Fruit fly (Drosophila melanogaster) whole organism, embryonic: Measurements from ENCODE around the gene Rab3GAP1.

Source experiments
- Atf-2 ChIP-seq: fragments of 200-800 bp; sonication (Bioruptor generic); optimal IDR thresholded peaks from 2 replicates; lab custom pipeline; 2016; ENCODE audit warnings: missing biosample characterization, missing genetic modification characterization
- CG10147 ChIP-seq: fragments of 200-800 bp; sonication (Bioruptor generic); optimal IDR thresholded peaks from 2 replicates; lab custom pipeline; 2019; ENCODE audit warnings: missing biosample characterization, mild to moderate bottlenecking, missing genetic modification characterization, moderate library complexity
- CG10267 ChIP-seq: fragments of 200-800 bp; sonication (Bioruptor generic); optimal IDR thresholded peaks from 2 replicates; lab custom pipeline; 2018; ENCODE audit warnings: missing biosample characterization, mild to moderate bottlenecking, missing genetic modification characterization, moderate library complexity
- CG10366 ChIP-seq: fragments of 200-800 bp; sonication (Bioruptor generic); IDR thresholded peaks from 2 replicates; pipeline ENCODE4 v1.3.6; 2022; ENCODE audit warnings: missing biosample characterization, missing genetic modification characterization
- CG11696 ChIP-seq: fragments of 200-800 bp; sonication (Bioruptor generic); IDR thresholded peaks from 2 replicates; pipeline ENCODE4 v1.3.6; 2022; ENCODE audit warnings: missing biosample characterization, missing genetic modification characterization
- CG12299 ChIP-seq: fragments of 200-800 bp; sonication (Bioruptor generic); optimal IDR thresholded peaks from 2 replicates; lab custom pipeline; 2018; ENCODE audit warnings: missing biosample characterization, mild to moderate bottlenecking, missing genetic modification characterization
- CG12391 ChIP-seq: fragments of 200-800 bp; sonication (Bioruptor generic); optimal IDR thresholded peaks from 3 replicates; lab custom pipeline; 2018; ENCODE audit warnings: missing biosample characterization, mild to moderate bottlenecking, missing genetic modification characterization, moderate library complexity
- CG13424 ChIP-seq: fragments of 200-800 bp; sonication (Bioruptor generic); optimal IDR thresholded peaks from 2 replicates; lab custom pipeline; 2019; ENCODE audit warnings: missing biosample characterization, mild to moderate bottlenecking, missing genetic modification characterization, moderate library complexity
- CG13775 ChIP-seq: fragments of 200-800 bp; sonication (Bioruptor generic); optimal IDR thresholded peaks from 3 replicates; lab custom pipeline; 2017; ENCODE audit warnings: missing biosample characterization, mild to moderate bottlenecking, missing genetic modification characterization
- CG14014 ChIP-seq: fragments of 200-800 bp; sonication (Bioruptor generic); IDR thresholded peaks from 2 replicates; pipeline ENCODE4 v1.3.6; 2022; ENCODE audit warnings: missing biosample characterization, missing genetic modification characterization
- CG15479 ChIP-seq: fragments of 200-800 bp; sonication (Bioruptor generic); optimal IDR thresholded peaks from 3 replicates; lab custom pipeline; 2019; ENCODE audit warnings: missing biosample characterization, mild to moderate bottlenecking, missing genetic modification characterization, moderate library complexity
- CG16779 ChIP-seq: fragments of 200-800 bp; sonication (Bioruptor generic); IDR thresholded peaks from 2 replicates; pipeline ENCODE4 v1.3.6; 2022; ENCODE audit warnings: missing biosample characterization, missing genetic modification characterization
- CG17186 ChIP-seq: fragments of 200-800 bp; sonication (Bioruptor generic); optimal IDR thresholded peaks from 3 replicates; lab custom pipeline; 2017; ENCODE audit warnings: missing biosample characterization, missing genetic modification reagents, missing genetic modification characterization
- CG18476 ChIP-seq: fragments of 200-800 bp; sonication (Bioruptor generic); optimal IDR thresholded peaks from 2 replicates; lab custom pipeline; 2016; ENCODE audit warnings: missing biosample characterization, mild to moderate bottlenecking, missing genetic modification characterization
- CG18764 ChIP-seq: fragments of 200-800 bp; sonication (Bioruptor generic); optimal IDR thresholded peaks from 3 replicates; lab custom pipeline; 2016; ENCODE audit warnings: missing biosample characterization, missing genetic modification characterization
- CG2120 ChIP-seq: fragments of 200-800 bp; sonication (Bioruptor generic); optimal IDR thresholded peaks from 3 replicates; lab custom pipeline; 2016; ENCODE audit warnings: missing biosample characterization, missing genetic modification characterization
- CG3065 ChIP-seq: fragments of 200-800 bp; sonication (Bioruptor generic); optimal IDR thresholded peaks from 2 replicates; lab custom pipeline; 2016; ENCODE audit warnings: missing biosample characterization, missing genetic modification characterization
- CG4360 ChIP-seq: fragments of 200-800 bp; sonication (Bioruptor generic); IDR thresholded peaks from 2 replicates; pipeline ENCODE4 v1.3.6; 2022; ENCODE audit warnings: missing biosample characterization, missing genetic modification characterization
- CG8290 ChIP-seq, 3 experiments: fragments of 200-800 bp; sonication (Bioruptor generic); optimal IDR thresholded peaks; 2 replicates each; lab custom pipeline; 2016 to 2019; ENCODE audit warnings: missing biosample characterization in 3 of 3, missing genetic modification characterization in 3 of 3, mild to moderate bottlenecking in 2 of 3, moderate library complexity in 1 of 3
- CG8924 ChIP-seq: fragments of 200-800 bp; optimal IDR thresholded peaks from 3 replicates; lab custom pipeline; 2019; ENCODE audit warnings: missing biosample characterization, mild to moderate bottlenecking, missing genetic modification characterization, moderate library complexity
- CG9797 ChIP-seq: fragments of 200-800 bp; sonication (Bioruptor generic); optimal IDR thresholded peaks from 3 replicates; lab custom pipeline; 2018; ENCODE audit warnings: missing biosample characterization, mild to moderate bottlenecking, missing genetic modification characterization
- CG9932 ChIP-seq: fragments of 200-800 bp; sonication (Bioruptor generic); IDR thresholded peaks from 2 replicates; pipeline ENCODE4 v1.3.6; 2022; ENCODE audit warnings: missing biosample characterization, missing genetic modification characterization
- Dad ChIP-seq: fragments of 200-800 bp; sonication (Bioruptor generic); optimal IDR thresholded peaks from 3 replicates; lab custom pipeline; 2016; ENCODE audit warnings: missing biosample characterization, missing genetic modification characterization
- Eip74EF ChIP-seq, 2 experiments: fragments of 200-800 bp in 1 of 2; fragments of >200 bp in 1 of 2; sonication (Bioruptor generic) in 1 of 2; optimal IDR thresholded peaks; 2 replicates each; lab custom pipeline; 2017 to 2019; ENCODE audit warnings: missing biosample characterization in 2 of 2, missing genetic modification characterization in 2 of 2, mild to moderate bottlenecking in 1 of 2, moderate library complexity in 1 of 2
- HLH4C ChIP-seq: fragments of 200-800 bp; sonication (Bioruptor generic); IDR thresholded peaks from 3 replicates; pipeline ENCODE4 v1.3.6; 2022; ENCODE audit warnings: missing biosample characterization, missing genetic modification characterization; ENCODE audit not compliant: partially characterized antibody
- Lpt ChIP-seq: fragments of >200 bp; optimal IDR thresholded peaks from 2 replicates; lab custom pipeline; 2018; ENCODE audit warnings: missing biosample characterization, missing genetic modification characterization
- NK7.1 ChIP-seq: fragments of 200-800 bp; sonication (Bioruptor generic); optimal IDR thresholded peaks from 3 replicates; lab custom pipeline; 2016; ENCODE audit warnings: missing biosample characterization, missing genetic modification characterization
- Usf ChIP-seq: fragments of 200-800 bp; sonication (Bioruptor generic); optimal IDR thresholded peaks from 2 replicates; lab custom pipeline; 2017; ENCODE audit warnings: missing genotype, missing biosample characterization, missing genetic modification characterization
- Xrp1 ChIP-seq: fragments of 200-800 bp; sonication (Bioruptor generic); IDR thresholded peaks from 2 replicates; pipeline ENCODE4 v1.3.6; 2022; ENCODE audit warnings: missing biosample characterization, missing genetic modification characterization
- ab ChIP-seq: fragments of 200-800 bp; sonication (Bioruptor generic); optimal IDR thresholded peaks from 2 replicates; lab custom pipeline; 2016; ENCODE audit warnings: missing biosample characterization, missing genetic modification characterization
- abd-A ChIP-seq: fragments of 200-800 bp; sonication (Bioruptor generic); optimal IDR thresholded peaks from 3 replicates; lab custom pipeline; 2019; ENCODE audit warnings: missing biosample characterization, mild to moderate bottlenecking, missing genetic modification characterization, moderate library complexity
- az2 ChIP-seq: fragments of 200-800 bp; sonication (Bioruptor generic); optimal IDR thresholded peaks from 3 replicates; lab custom pipeline; 2016; ENCODE audit warnings: missing biosample characterization, missing genetic modification characterization
- crol ChIP-seq: fragments of 200-800 bp; sonication (Bioruptor generic); IDR thresholded peaks from 2 replicates; pipeline ENCODE4 v1.3.6; 2022; ENCODE audit warnings: missing biosample characterization, missing genetic modification characterization
- fru ChIP-seq: fragments of >200 bp; optimal IDR thresholded peaks from 2 replicates; lab custom pipeline; 2017
- gce ChIP-seq: fragments of 200-800 bp; sonication (Bioruptor generic); IDR thresholded peaks from 3 replicates; pipeline ENCODE4 v1.3.6; 2022; ENCODE audit warnings: missing biosample characterization, missing genetic modification characterization
- h ChIP-seq: fragments of >200 bp; optimal IDR thresholded peaks from 2 replicates; lab custom pipeline; 2017
- kay ChIP-seq: fragments of 200-800 bp; sonication (Bioruptor generic); optimal IDR thresholded peaks from 2 replicates; lab custom pipeline; 2016; ENCODE audit warnings: missing biosample characterization, missing genetic modification characterization
- lola ChIP-seq, 3 experiments: fragments of >200 bp in 2 of 3; fragments of 200-800 bp in 1 of 3; sonication (Bioruptor generic) in 1 of 3; optimal IDR thresholded peaks; 2 replicates each; lab custom pipeline; 2017 to 2019; ENCODE audit warnings: missing biosample characterization in 3 of 3, missing genetic modification characterization in 3 of 3, mild to moderate bottlenecking in 1 of 3, moderate library complexity in 1 of 3
- mam ChIP-seq: fragments of 200-800 bp; sonication (Bioruptor generic); optimal IDR thresholded peaks from 3 replicates; lab custom pipeline; 2016; ENCODE audit warnings: missing biosample characterization, missing genetic modification characterization
- mirr ChIP-seq: fragments of 200-800 bp; sonication (Bioruptor generic); optimal IDR thresholded peaks from 3 replicates; lab custom pipeline; 2018; ENCODE audit warnings: missing biosample characterization, mild to moderate bottlenecking, missing genetic modification characterization
- odd ChIP-seq: fragments of 200-800 bp; sonication (Bioruptor generic); optimal IDR thresholded peaks from 2 replicates; lab custom pipeline; 2017; ENCODE audit warnings: missing biosample characterization, mild to moderate bottlenecking, missing genetic modification characterization
- peb ChIP-seq: fragments of 200-800 bp; sonication (Bioruptor generic); IDR thresholded peaks from 2 replicates; pipeline ENCODE4 v1.3.6; 2022; ENCODE audit warnings: missing biosample characterization, missing genetic modification characterization
- pzg ChIP-seq: fragments of 200-800 bp; sonication (Bioruptor generic); optimal IDR thresholded peaks from 3 replicates; lab custom pipeline; 2018; ENCODE audit warnings: missing biosample characterization, mild to moderate bottlenecking, missing genetic modification characterization, moderate library complexity
- slou ChIP-seq: fragments of 200-800 bp; sonication (Bioruptor generic); optimal IDR thresholded peaks from 3 replicates; lab custom pipeline; 2016; ENCODE audit warnings: missing biosample characterization, missing genetic modification characterization
- stwl ChIP-seq: fragments of 200-800 bp; sonication (Bioruptor generic); optimal IDR thresholded peaks from 3 replicates; lab custom pipeline; 2018; ENCODE audit warnings: missing biosample characterization, mild to moderate bottlenecking, missing genetic modification characterization, moderate library complexity
- ttk ChIP-seq: fragments of 200-800 bp; sonication (Bioruptor generic); IDR thresholded peaks from 2 replicates; pipeline ENCODE4 v2.1.2; 2022; ENCODE audit warnings: missing biosample characterization, missing genetic modification characterization
- tup ChIP-seq: fragments of 200-800 bp; sonication (Bioruptor generic); optimal IDR thresholded peaks from 2 replicates; lab custom pipeline; 2016; ENCODE audit warnings: missing biosample characterization, mild to moderate bottlenecking, missing genetic modification characterization, moderate library complexity
- twi ChIP-seq: fragments of 200-800 bp; optimal IDR thresholded peaks from 2 replicates; lab custom pipeline; 2019; ENCODE audit warnings: missing biosample characterization, mild to moderate bottlenecking, missing genetic modification characterization, moderate library complexity
- unc-4 ChIP-seq: fragments of 200-800 bp; sonication (Bioruptor generic); IDR thresholded peaks from 2 replicates; pipeline ENCODE4 v1.3.6; 2022; ENCODE audit warnings: missing biosample characterization, missing genetic modification characterization; ENCODE audit not compliant: partially characterized antibody
- zen ChIP-seq: fragments of 200-800 bp; sonication (Bioruptor generic); optimal IDR thresholded peaks from 3 replicates; lab custom pipeline; 2018; ENCODE audit warnings: missing biosample characterization, mild to moderate bottlenecking, missing genetic modification characterization, moderate library complexity
- zfh1 ChIP-seq: fragments of 200-800 bp; sonication (Bioruptor generic); IDR thresholded peaks from 3 replicates; pipeline ENCODE4 v1.3.6; 2022; ENCODE audit warnings: missing biosample characterization, missing genetic modification characterization

The Rab3GAP1 gene

DNA sequence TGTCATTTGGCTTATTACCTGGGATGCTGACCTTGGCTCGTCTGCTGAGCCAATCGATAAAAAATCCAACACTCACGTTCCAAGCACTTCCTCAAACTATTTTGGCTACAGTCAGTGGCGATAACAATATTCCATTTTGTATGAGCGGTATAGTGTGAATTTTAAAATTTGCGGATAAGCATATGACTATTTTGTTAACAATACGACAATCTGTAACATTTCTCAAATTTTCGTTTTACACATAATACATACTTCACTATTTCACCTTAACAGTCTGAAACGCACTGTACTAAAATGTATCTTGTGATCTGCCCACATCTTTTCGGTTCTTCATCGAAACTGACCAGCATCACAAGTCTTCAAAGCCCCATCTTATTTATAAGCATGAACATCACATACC is 31.7 kb downstream of the Rab3GAP1 start (continued):
- TF ChIP-seq Usf (GFP tag; lab: Kevin White, UChicago) (no peak), Dad (peak; percentile 50), CG13424 (tag; lab: Kevin White, UChicago) (peak; percentile 68), CG16779 (GFP tag; lab: Robert Waterston, UW) (peak; percentile 79), pzg (GFP tag; lab: Kevin White, UChicago) (no peak), ab (GFP tag; lab: Kevin White, UChicago) (peak; percentile 25), kay (no peak), CG8290 (GFP tag; optimal IDR thresholded peaks at IDR 0.05; lab: Kevin White, UChicago) (peak; percentile 2), CG8290 (tag; optimal IDR thresholded peaks at IDR 0.05; lab: Kevin White, UChicago) (peak in 1 of 2 experiments; percentile 95), CG2120 (GFP tag; lab: Kevin White, UChicago) (peak; percentile 87), CG18764 (GFP tag; lab: Kevin White, UChicago) (no peak), CG14014 (GFP tag; lab: Robert Waterston, UW) (peak; percentile 81), zfh1 (peak; percentile 54; the same call in 1 of the 3 replicates), zen (tag; lab: Kevin White, UChicago) (no peak), HLH4C (GFP tag; lab: Robert Waterston, UW) (no peak), CG17186 (no peak), fru (lab: Kevin White, UChicago) (no peak), CG8924 (tag; lab: Kevin White, UChicago) (no peak), abd-A (tag; lab: Kevin White, UChicago) (no peak), CG10147 (peak; percentile 82), mam (peak; percentile 82), Xrp1 (GFP tag; lab: Robert Waterston, UW) (peak; percentile 77), CG15479 (GFP tag; lab: Kevin White, UChicago) (no peak), odd (GFP tag; lab: Kevin White, UChicago) (peak; percentile 50), CG12299 (tag; lab: Kevin White, UChicago) (peak; percentile 58), Atf-2 (GFP tag; lab: Kevin White, UChicago) (peak; percentile 25), CG3065 (GFP tag; lab: Kevin White, UChicago) (no peak), stwl (tag; lab: Kevin White, UChicago) (no peak), unc-4 (GFP tag; lab: Robert Waterston, UW) (no peak), Eip74EF (GFP tag; optimal IDR thresholded peaks at IDR 0.05; lab: Kevin White, UChicago) (peak in 1 of 2 experiments; percentile 87), CG9797 (GFP tag; lab: Kevin White, UChicago) (no peak), CG9932 (GFP tag; lab: Robert Waterston, UW) (peak; percentile 89), NK7.1 (GFP tag; lab: Kevin White, UChicago) (peak; percentile 37), mirr (GFP tag; lab: Kevin White, UChicago) (peak; percentile 61), twi (no peak), crol (no peak), az2 (GFP tag; lab: Kevin White, UChicago) (peak; percentile 59), gce (GFP tag; lab: Robert Waterston, UW) (peak; percentile 62; the same call in 1 of the 3 replicates), lola (GFP tag; optimal IDR thresholded peaks at IDR 0.05; lab: Kevin White, UChicago) (no peak), slou (GFP tag; lab: Kevin White, UChicago) (peak; percentile 60), CG12391 (tag; lab: Kevin White, UChicago) (no peak), peb (GFP tag; lab: Robert Waterston, UW) (no peak), CG4360 (GFP tag; lab: Robert Waterston, UW) (no peak), h (lab: Kevin White, UChicago) (no peak), CG11696 (GFP tag; lab: Robert Waterston, UW) (peak; percentile 77; the same call in 1 of the 2 replicates), CG18476 (peak; percentile 39), ttk (peak; percentile 48), Lpt (GFP tag; lab: Kevin White, UChicago) (no peak), tup (GFP tag; lab: Kevin White, UChicago) (no peak), CG13775 (peak; percentile 27), CG10366 (GFP tag; lab: Robert Waterston, UW) (peak; percentile 72), CG10267 (peak; percentile 47)
